Worm (Caenorhabditis elegans): ENCODE data around the gene ceh-57.

Gene ceh-57

ce11 chrII:10390250-10390821 lies 23.2 kb upstream of the ceh-57 start:
- TF ChIP-seq tbp1 (GFP tag; optimal IDR thresholded peaks at IDR 0.05) = peak; percentile 19
- no peak for TF ChIP-seq cebp-1 (GFP tag; IDR thresholded peaks at IDR 0.05)
- TF ChIP-seq cebp-1 (tag; optimal IDR thresholded peaks at IDR 0.05) = peak; percentile 13
- peak in 1 of 3 experiments; percentile 65 for TF ChIP-seq lin-35 (GFP tag; optimal IDR thresholded peaks at IDR 0.05)
- TF ChIP-seq mel-28 (tag; optimal IDR thresholded peaks at IDR 0.05; ENCODE audit: borderline replicate concordance) = no peak
- TF ChIP-seq hrde-1 (tag; optimal IDR thresholded peaks at IDR 0.05; ENCODE audit: borderline replicate concordance) = no peak
- TF ChIP-seq attf-5 (GFP tag; optimal IDR thresholded peaks at IDR 0.05) = peak; percentile 7
- 0 out of 2 replicates have a peak, but pooled peaks have one; percentile 5 for TF ChIP-seq egrh-3 (GFP tag; IDR thresholded peaks at IDR 0.05)
- TF ChIP-seq C06A6.2 (GFP tag; conservative IDR thresholded peaks at IDR 0.05) = peak; percentile 44; the same call in 1 of the 2 replicates
- TF ChIP-seq T07F8.4 (tag; optimal IDR thresholded peaks at IDR 0.05) = no peak
- TF ChIP-seq somi-1 (GFP tag; optimal IDR thresholded peaks at IDR 0.05) = peak; percentile 66

DNA sequence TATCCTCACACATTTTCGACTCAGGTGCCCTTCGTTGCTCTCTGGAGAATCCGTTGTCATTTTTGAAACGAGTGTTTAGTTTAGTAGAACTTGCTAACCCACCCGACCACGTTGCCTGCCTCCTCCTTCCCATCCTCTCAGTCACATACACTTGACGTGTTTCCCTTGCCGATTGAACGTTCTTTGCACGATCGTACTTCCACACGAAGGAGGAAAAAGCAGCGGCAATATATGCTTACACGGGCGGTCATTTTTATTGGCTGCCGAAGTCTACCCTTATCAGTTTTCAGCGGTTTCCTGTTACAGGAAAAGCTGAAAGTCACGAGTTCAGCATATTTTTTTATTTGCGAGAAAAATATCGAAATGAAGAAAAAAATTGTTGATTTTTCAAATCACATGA lies 22.7 kb upstream of the ceh-57 start:
- TF ChIP-seq bed-1 (GFP tag; IDR thresholded peaks at IDR 0.05) (no peak), nhr-80 (tag; optimal IDR thresholded peaks at IDR 0.05) (peak; percentile 86), Y53G8AR.9 (GFP tag; conservative IDR thresholded peaks at IDR 0.05) (no peak), D2030.7 (GFP tag; IDR thresholded peaks at IDR 0.05) (no peak), ztf-6 (GFP tag; IDR thresholded peaks at IDR 0.05) (no peak), hlh-26 (GFP tag; conservative IDR thresholded peaks at IDR 0.05) (no peak), egrh-3 (GFP tag; IDR thresholded peaks at IDR 0.05) (no peak), hsf-1 (GFP tag; IDR thresholded peaks at IDR 0.05) (no peak), nhr-90 (tag; optimal IDR thresholded peaks at IDR 0.05) (no peak), ceh-27 (GFP tag; optimal IDR thresholded peaks at IDR 0.05) (peak; percentile 48), lsl-1 (GFP tag; optimal IDR thresholded peaks at IDR 0.05) (no peak), efl-1 (GFP tag; optimal IDR thresholded peaks at IDR 0.05) (no peak), F33H1.4 (GFP tag; IDR thresholded peaks at IDR 0.05) (no peak), B0336.3 (GFP tag; IDR thresholded peaks at IDR 0.05) (0 out of 2 replicates have a peak, but pooled peaks have one; percentile 40), bed-2 (GFP tag; IDR thresholded peaks at IDR 0.05) (no peak), somi-1 (GFP tag; optimal IDR thresholded peaks at IDR 0.05) (peak; percentile 47), nhr-179 (tag; optimal IDR thresholded peaks at IDR 0.05) (no peak), F22D6.2 (tag; optimal IDR thresholded peaks at IDR 0.05) (no peak), zfh-2 (GFP tag; conservative IDR thresholded peaks at IDR 0.05) (0 out of 2 replicates have a peak, but pooled peaks have one; percentile 22), egl-44 (GFP tag; IDR thresholded peaks at IDR 0.05) (0 out of 2 replicates have a peak, but pooled peaks have one; percentile 24), ztf-22 (GFP tag; optimal IDR thresholded peaks at IDR 0.05) (peak; percentile 23), madf-10 (tag; optimal IDR thresholded peaks at IDR 0.05) (peak; percentile 41), ama-1 (optimal IDR thresholded peaks at IDR 0.05) (peak; percentile 23), ama-1 (GFP tag; optimal IDR thresholded peaks at IDR 0.05) (no peak), dox-1 (GFP tag; IDR thresholded peaks at IDR 0.05) (peak; percentile 59), lin-26 (GFP tag; IDR thresholded peaks at IDR 0.05) (no peak), athp-1 (tag; optimal IDR thresholded peaks at IDR 0.05) (no peak), tlf-1 (GFP tag; optimal IDR thresholded peaks at IDR 0.05) (peak; percentile 9), hlh-12 (tag; optimal IDR thresholded peaks at IDR 0.05) (no peak), die-1 (tag; optimal IDR thresholded peaks at IDR 0.05) (no peak), ekl-4 (GFP tag; IDR thresholded peaks at IDR 0.05) (no peak), hrde-1 (tag; optimal IDR thresholded peaks at IDR 0.05; ENCODE audit: borderline replicate concordance) (no peak), gei-17 (GFP tag; optimal IDR thresholded peaks at IDR 0.05) (no peak), Y67H2A.10 (GFP tag; conservative IDR thresholded peaks at IDR 0.05) (no peak), pbrm-1 (GFP tag; IDR thresholded peaks at IDR 0.05) (0 out of 2 replicates have a peak, but pooled peaks have one; percentile 13), T07F8.4 (tag; optimal IDR thresholded peaks at IDR 0.05) (no peak), lin-35 (GFP tag; optimal IDR thresholded peaks at IDR 0.05) (peak in 1 of 3 experiments; percentile 22), ets-4 (GFP tag; optimal IDR thresholded peaks at IDR 0.05) (peak; percentile 57), snpc-4 (GFP tag; optimal IDR thresholded peaks at IDR 0.05) (no peak), snpc-4 (tag; optimal IDR thresholded peaks at IDR 0.05) (peak in 1 of 4 experiments; percentile 20), mel-28 (tag; optimal IDR thresholded peaks at IDR 0.05; ENCODE audit: borderline replicate concordance) (no peak)

All from whole organism, young adult.